Fruit fly (Drosophila melanogaster) whole organism, embryonic: ENCODE measurements around the gene PH4alphaSG2.

Experiments
- CG10959 ChIP-seq: fragments of 200-800 bp; sonication (Bioruptor generic); IDR thresholded peaks from 2 replicates; pipeline ENCODE4 v1.3.6; 2022; ENCODE audit warnings: missing biosample characterization, missing genetic modification characterization
- CG15514 ChIP-seq: fragments of 200-800 bp; sonication (Bioruptor generic); optimal IDR thresholded peaks from 3 replicates; lab custom pipeline; 2017; ENCODE audit warnings: missing biosample characterization, missing genetic modification characterization, mild to moderate bottlenecking, moderate library complexity, missing genetic modification reagents
- CG31388 ChIP-seq: fragments of 200-800 bp; sonication (Bioruptor generic); optimal IDR thresholded peaks from 2 replicates; lab custom pipeline; 2016; ENCODE audit warnings: missing biosample characterization, missing genetic modification characterization
- CG4282 ChIP-seq: fragments of 200-800 bp; sonication (Bioruptor generic); optimal IDR thresholded peaks from 2 replicates; lab custom pipeline; 2016; ENCODE audit warnings: missing biosample characterization, missing genetic modification characterization
- CG4707 ChIP-seq: fragments of 200-800 bp; sonication (Bioruptor generic); optimal IDR thresholded peaks from 2 replicates; lab custom pipeline; 2018; ENCODE audit warnings: missing biosample characterization, mild to moderate bottlenecking, missing genetic modification characterization, moderate library complexity
- Drgx ChIP-seq: fragments of 200-800 bp; sonication (Bioruptor generic); IDR thresholded peaks from 2 replicates; pipeline ENCODE4 v1.3.6; 2022; ENCODE audit warnings: missing biosample characterization, missing genetic modification characterization
- Kr ChIP-seq: fragments of 200-800 bp; sonication (Bioruptor generic); optimal IDR thresholded peaks from 2 replicates; lab custom pipeline; 2017; ENCODE audit warnings: missing biosample characterization, mild to moderate bottlenecking, missing genetic modification characterization
- Myb ChIP-seq: fragments of 200-800 bp; sonication (Bioruptor generic); optimal IDR thresholded peaks from 2 replicates; lab custom pipeline; 2016; ENCODE audit warnings: missing biosample characterization, missing genetic modification characterization
- ab ChIP-seq: fragments of 200-800 bp; sonication (Bioruptor generic); optimal IDR thresholded peaks from 2 replicates; lab custom pipeline; 2016; ENCODE audit warnings: missing biosample characterization, missing genetic modification characterization
- her ChIP-seq: fragments of 200-800 bp; sonication (Bioruptor generic); optimal IDR thresholded peaks from 2 replicates; lab custom pipeline; 2016; ENCODE audit warnings: missing biosample characterization, missing genetic modification characterization
- ranshi ChIP-seq: fragments of 200-800 bp; sonication (Bioruptor generic); IDR thresholded peaks from 2 replicates; pipeline ENCODE4 v1.3.6; 2022; ENCODE audit warnings: missing biosample characterization, missing genetic modification characterization
- unc-4 ChIP-seq: fragments of 200-800 bp; sonication (Bioruptor generic); IDR thresholded peaks from 2 replicates; pipeline ENCODE4 v1.3.6; 2022; ENCODE audit warnings: missing biosample characterization, missing genetic modification characterization; ENCODE audit not compliant: partially characterized antibody

DNA sequence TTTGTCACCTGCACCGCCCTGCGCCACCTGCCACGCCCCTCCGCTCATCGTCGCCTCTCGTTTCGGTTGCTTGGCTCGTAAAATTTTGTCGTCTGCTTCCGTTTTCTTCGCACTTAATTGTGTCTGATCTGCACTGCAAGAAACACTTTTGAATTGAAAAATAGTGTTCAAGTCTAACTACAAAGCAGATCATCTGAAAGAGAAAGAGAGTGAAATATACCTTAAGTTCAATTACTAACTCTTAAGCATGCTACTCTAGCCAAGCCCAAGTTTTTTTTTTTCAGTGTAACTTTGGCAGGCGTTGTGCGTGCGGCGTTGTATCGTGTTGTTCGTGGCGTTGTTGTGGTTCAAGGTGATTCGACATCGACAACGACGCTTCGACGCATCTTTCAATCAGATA is 50.3 kb downstream of the PH4alphaSG2 start:
- peak; percentile 79 for TF ChIP-seq ab (GFP tag; lab: Kevin White, UChicago)
- TF ChIP-seq Drgx = peak; percentile 85
- TF ChIP-seq Kr (GFP tag; lab: Kevin White, UChicago) = no peak
- TF ChIP-seq CG4282 (GFP tag; lab: Kevin White, UChicago) = peak; percentile 92
- peak; percentile 94 for TF ChIP-seq ranshi (GFP tag; lab: Robert Waterston, UW)
- TF ChIP-seq CG4707 (GFP tag; lab: Kevin White, UChicago) = peak; percentile 71
- peak; percentile 83 for TF ChIP-seq CG10959
- no peak for TF ChIP-seq unc-4 (GFP tag; lab: Robert Waterston, UW)
- TF ChIP-seq CG31388 = peak; percentile 63
- TF ChIP-seq Myb (GFP tag; lab: Kevin White, UChicago) = peak; percentile 83
- TF ChIP-seq her = peak; percentile 94
- TF ChIP-seq CG15514 = peak; percentile 87
